Fruit fly (Drosophila melanogaster) whole organism, embryonic: ENCODE results near the gene Rbfox1.

Experiments used
- Awh ChIP-seq: fragments of 200-800 bp; sonication (Bioruptor generic); IDR thresholded peaks from 2 replicates; pipeline ENCODE4, ENCODE4 v1.3.6; 2022; ENCODE audit warnings: missing biosample characterization, missing genetic modification characterization
- B-H2 ChIP-seq: fragments of 200-800 bp; sonication (Bioruptor generic); optimal IDR thresholded peaks from 2 replicates; lab custom pipeline; 2018; ENCODE audit warnings: missing biosample characterization, mild to moderate bottlenecking, missing genetic modification characterization
- Bgb ChIP-seq: fragments of 200-800 bp; sonication (Bioruptor generic); IDR thresholded peaks from 2 replicates; pipeline ENCODE4 v1.3.6; 2022; ENCODE audit warnings: missing biosample characterization, missing genetic modification characterization; ENCODE audit not compliant: partially characterized antibody
- CG10267 ChIP-seq: fragments of 200-800 bp; sonication (Bioruptor generic); optimal IDR thresholded peaks from 2 replicates; lab custom pipeline; 2018; ENCODE audit warnings: missing biosample characterization, mild to moderate bottlenecking, missing genetic modification characterization, moderate library complexity
- CG10366 ChIP-seq: fragments of 200-800 bp; sonication (Bioruptor generic); IDR thresholded peaks from 2 replicates; pipeline ENCODE4 v1.3.6; 2022; ENCODE audit warnings: missing biosample characterization, missing genetic modification characterization
- CG10654 ChIP-seq: fragments of 200-800 bp; sonication (Bioruptor generic); optimal IDR thresholded peaks from 2 replicates; lab custom pipeline; 2016; ENCODE audit warnings: missing biosample characterization, missing genetic modification characterization
- CG11504 ChIP-seq: fragments of 200-800 bp; sonication (Bioruptor generic); optimal IDR thresholded peaks from 3 replicates; lab custom pipeline; 2019; ENCODE audit warnings: missing biosample characterization, mild to moderate bottlenecking, missing genetic modification characterization, moderate library complexity
- CG12659 ChIP-seq: fragments of 200-800 bp; sonication (Bioruptor generic); optimal IDR thresholded peaks from 3 replicates; lab custom pipeline; 2017; ENCODE audit warnings: mild to moderate bottlenecking, missing biosample characterization, missing genetic modification reagents, missing genetic modification characterization
- CG14014 ChIP-seq: fragments of 200-800 bp; sonication (Bioruptor generic); IDR thresholded peaks from 2 replicates; pipeline ENCODE4 v1.3.6; 2022; ENCODE audit warnings: missing biosample characterization, missing genetic modification characterization
- CG14965 ChIP-seq: fragments of 200-800 bp; sonication (Bioruptor generic); optimal IDR thresholded peaks from 2 replicates; lab custom pipeline; 2016; ENCODE audit warnings: missing biosample characterization, missing genetic modification characterization, borderline replicate concordance
- CG1529 ChIP-seq: fragments of 200-800 bp; sonication (Bioruptor generic); optimal IDR thresholded peaks from 3 replicates; lab custom pipeline; 2018; ENCODE audit warnings: missing biosample characterization, missing genetic modification characterization
- CG16813 ChIP-seq: fragments of 200-800 bp; sonication (Bioruptor generic); IDR thresholded peaks from 3 replicates; pipeline ENCODE4 v1.3.6; 2022; ENCODE audit warnings: missing biosample characterization, missing genetic modification characterization; ENCODE audit not compliant: partially characterized antibody
- CG17359 ChIP-seq: fragments of 200-800 bp; sonication (Bioruptor generic); optimal IDR thresholded peaks from 3 replicates; lab custom pipeline; 2018; ENCODE audit warnings: missing biosample characterization, mild to moderate bottlenecking, missing genetic modification characterization, moderate library complexity
- CG17361 ChIP-seq: fragments of 200-800 bp; sonication (Bioruptor generic); IDR thresholded peaks from 3 replicates; pipeline ENCODE4 v1.3.6; 2022; ENCODE audit warnings: missing biosample characterization, missing genetic modification characterization
- CG17802 ChIP-seq: fragments of 200-800 bp; sonication (Bioruptor generic); optimal IDR thresholded peaks from 2 replicates; lab custom pipeline; 2018; ENCODE audit warnings: missing biosample characterization, mild to moderate bottlenecking, missing genetic modification characterization, moderate library complexity
- CG17829 ChIP-seq: fragments of 200-800 bp; optimal IDR thresholded peaks from 2 replicates; lab custom pipeline; 2019; ENCODE audit warnings: missing biosample characterization, mild to moderate bottlenecking, missing genetic modification characterization, moderate library complexity
- CG18262 ChIP-seq: fragments of 200-800 bp; optimal IDR thresholded peaks from 3 replicates; lab custom pipeline; 2019; ENCODE audit warnings: missing biosample characterization, mild to moderate bottlenecking, missing genetic modification characterization, moderate library complexity
- CG2875 ChIP-seq: fragments of 200-800 bp; sonication (Bioruptor generic); optimal IDR thresholded peaks from 2 replicates; lab custom pipeline; 2017; ENCODE audit warnings: missing biosample characterization, mild to moderate bottlenecking, missing genetic modification characterization, missing genetic modification reagents
- CG32767 ChIP-seq: fragments of 200-800 bp; sonication (Bioruptor generic); IDR thresholded peaks from 2 replicates; pipeline ENCODE4 v1.3.6; 2022; ENCODE audit warnings: missing biosample characterization, missing genetic modification characterization
- CG34422 ChIP-seq: fragments of 200-800 bp; sonication (Bioruptor generic); IDR thresholded peaks from 3 replicates; pipeline ENCODE4 v1.3.6; 2022; ENCODE audit warnings: missing biosample characterization, missing genetic modification characterization
- CG4360 ChIP-seq: fragments of 200-800 bp; sonication (Bioruptor generic); IDR thresholded peaks from 2 replicates; pipeline ENCODE4 v1.3.6; 2022; ENCODE audit warnings: missing biosample characterization, missing genetic modification characterization
- CG5953 ChIP-seq: fragments of 200-800 bp; sonication (Bioruptor generic); IDR thresholded peaks from 2 replicates; pipeline ENCODE4 v1.3.6; 2022; ENCODE audit warnings: missing biosample characterization, missing genetic modification characterization
- CG7556 ChIP-seq: fragments of 200-800 bp; sonication (Bioruptor generic); optimal IDR thresholded peaks from 2 replicates; lab custom pipeline; 2017; ENCODE audit warnings: missing biosample characterization, mild to moderate bottlenecking, missing genetic modification characterization
- CG8765 ChIP-seq: fragments of 200-800 bp; sonication (Bioruptor generic); IDR thresholded peaks from 2 replicates; pipeline ENCODE4 v1.3.6; 2022; ENCODE audit warnings: missing biosample characterization, missing genetic modification characterization
- Dll ChIP-seq: fragments of 200-800 bp; sonication (Bioruptor generic); IDR thresholded peaks from 4 replicates; pipeline ENCODE4 v1.3.6; 2022; ENCODE audit warnings: missing biosample characterization, missing genetic modification characterization; ENCODE audit not compliant: partially characterized antibody
- Ets65A ChIP-seq: fragments of 200-800 bp; sonication (Bioruptor generic); peaks from one replicate; lab custom pipeline; 2016; ENCODE audit warnings: missing biosample characterization, missing genetic modification characterization
- Gug ChIP-seq: fragments of 200-800 bp; sonication (Bioruptor generic); IDR thresholded peaks from 4 replicates; pipeline ENCODE4 v1.3.6; 2022; ENCODE audit warnings: missing biosample characterization, missing genetic modification characterization
- Hey ChIP-seq: fragments of 200-800 bp; sonication (Bioruptor generic); optimal IDR thresholded peaks from 3 replicates; lab custom pipeline; 2018; ENCODE audit warnings: missing biosample characterization, mild to moderate bottlenecking, missing genetic modification characterization
- Meics ChIP-seq: fragments of 200-800 bp; sonication (Bioruptor generic); optimal IDR thresholded peaks from 2 replicates; lab custom pipeline; 2017; ENCODE audit warnings: missing biosample characterization, mild to moderate bottlenecking, missing genetic modification characterization
- Pdp1 ChIP-seq, 2 experiments: fragments of 200-800 bp; sonication (Bioruptor generic); optimal IDR thresholded peaks; 3 replicates each; lab custom pipeline; 2016; ENCODE audit warnings: missing biosample characterization in 2 of 2, missing genetic modification characterization in 2 of 2, mild to moderate bottlenecking in 1 of 2, moderate library complexity in 1 of 2
- Sox100B ChIP-seq: fragments of 200-800 bp; sonication (Bioruptor generic); optimal IDR thresholded peaks from 3 replicates; lab custom pipeline; 2018; ENCODE audit warnings: missing biosample characterization, mild to moderate bottlenecking, missing genetic modification characterization
- Sry-β ChIP-seq: fragments of 200-800 bp; sonication (Bioruptor generic); optimal IDR thresholded peaks from 2 replicates; lab custom pipeline; 2018; ENCODE audit warnings: missing biosample characterization, mild to moderate bottlenecking, missing genetic modification characterization, moderate library complexity
- aop ChIP-seq: fragments of 200-800 bp; sonication (Bioruptor generic); IDR thresholded peaks from 2 replicates; pipeline ENCODE4 v1.3.6; 2022; ENCODE audit warnings: missing biosample characterization, missing genetic modification characterization
- cas ChIP-seq: fragments of 200-800 bp; sonication (Bioruptor generic); IDR thresholded peaks from 2 replicates; pipeline ENCODE4 v1.3.6; 2022; ENCODE audit warnings: missing biosample characterization, missing genetic modification characterization
- danr ChIP-seq: fragments of 200-800 bp; sonication (Bioruptor generic); IDR thresholded peaks from 2 replicates; pipeline ENCODE4 v1.3.6; 2022; ENCODE audit warnings: missing biosample characterization, missing genetic modification characterization
- dpn ChIP-seq, 2 experiments: fragments of 200-800 bp; sonication (Bioruptor generic); optimal IDR thresholded peaks; 3 replicates each; lab custom pipeline; 2016; ENCODE audit warnings: missing biosample characterization in 2 of 2, missing genetic modification characterization in 2 of 2
- dysf ChIP-seq: fragments of 200-800 bp; sonication (Bioruptor generic); IDR thresholded peaks from 3 replicates; pipeline ENCODE4 v1.3.6; 2022; ENCODE audit warnings: missing biosample characterization, missing genetic modification characterization
- emc ChIP-seq: fragments of 200-800 bp; sonication (Bioruptor generic); optimal IDR thresholded peaks from 2 replicates; lab custom pipeline; 2016; ENCODE audit warnings: missing biosample characterization, missing genetic modification characterization
- fd3F ChIP-seq: fragments of 200-800 bp; sonication (Bioruptor generic); optimal IDR thresholded peaks from 2 replicates; lab custom pipeline; 2018; ENCODE audit warnings: missing biosample characterization, mild to moderate bottlenecking, missing genetic modification characterization, moderate library complexity
- insv ChIP-seq, 2 experiments: fragments of 200-800 bp; sonication (Bioruptor generic); optimal IDR thresholded peaks; 3 replicates each; lab custom pipeline; 2016 to 2018; ENCODE audit warnings: missing biosample characterization in 2 of 2, missing genetic modification characterization in 2 of 2
- knrl ChIP-seq: fragments of 200-800 bp; sonication (Bioruptor generic); IDR thresholded peaks from 3 replicates; pipeline ENCODE4 v1.3.6; 2022; ENCODE audit warnings: missing biosample characterization, missing genetic modification characterization; ENCODE audit not compliant: partially characterized antibody
- lilli ChIP-seq: fragments of 200-800 bp; sonication (Bioruptor generic); optimal IDR thresholded peaks from 3 replicates; lab custom pipeline; 2016; ENCODE audit warnings: missing biosample characterization, missing genetic modification characterization
- prd ChIP-seq, 3 experiments: fragments of >200 bp in 2 of 3; fragments of 200-800 bp in 1 of 3; sonication (Bioruptor generic) in 1 of 3; optimal IDR thresholded peaks in 2 of 3; IDR thresholded peaks in 1 of 3; 2 replicates in 2 of 3; 3 replicates in 1 of 3; pipeline versions ENCODE4 v1.3.6 to Lab custom; 2017 to 2022; ENCODE audit warnings: missing biosample characterization in 1 of 3, missing genetic modification characterization in 1 of 3
- sisA ChIP-seq: fragments of 200-800 bp; sonication (Bioruptor generic); IDR thresholded peaks from 2 replicates; pipeline ENCODE4 v1.3.6; 2022; ENCODE audit warnings: missing biosample characterization, missing genetic modification characterization
- slou ChIP-seq: fragments of 200-800 bp; sonication (Bioruptor generic); optimal IDR thresholded peaks from 3 replicates; lab custom pipeline; 2016; ENCODE audit warnings: missing biosample characterization, missing genetic modification characterization
- tgo ChIP-seq: fragments of 200-800 bp; sonication (Bioruptor generic); IDR thresholded peaks from 3 replicates; pipeline ENCODE4 v1.3.6; 2022; ENCODE audit warnings: missing biosample characterization, missing genetic modification characterization
- tll ChIP-seq, 2 experiments: fragments of 200-800 bp in 1 of 2; fragments of >200 bp in 1 of 2; sonication (Bioruptor generic) in 1 of 2; optimal IDR thresholded peaks; 2 replicates each; lab custom pipeline; 2017 to 2019; ENCODE audit warnings: missing biosample characterization in 2 of 2, missing genetic modification characterization in 2 of 2, mild to moderate bottlenecking in 1 of 2, moderate library complexity in 1 of 2
- unpg ChIP-seq: fragments of 200-800 bp; sonication (Bioruptor generic); optimal IDR thresholded peaks from 3 replicates; lab custom pipeline; 2018; ENCODE audit warnings: missing biosample characterization, mild to moderate bottlenecking, missing genetic modification characterization, moderate library complexity
- vvl ChIP-seq: fragments of 200-800 bp; sonication (Bioruptor generic); IDR thresholded peaks from 2 replicates; pipeline ENCODE4 v1.3.6; 2022; ENCODE audit warnings: missing biosample characterization, missing genetic modification characterization
- wek ChIP-seq: fragments of 200-800 bp; sonication (Bioruptor generic); optimal IDR thresholded peaks from 3 replicates; lab custom pipeline; 2018; ENCODE audit warnings: missing biosample characterization, mild to moderate bottlenecking, missing genetic modification characterization, moderate library complexity
- zfh1 ChIP-seq: fragments of 200-800 bp; sonication (Bioruptor generic); IDR thresholded peaks from 3 replicates; pipeline ENCODE4 v1.3.6; 2022; ENCODE audit warnings: missing biosample characterization, missing genetic modification characterization

Gene Rbfox1

dm6 chr3L:10562235-10562634 lies 81.0 kb downstream of the Rbfox1 start:
- TF ChIP-seq CG10654 (GFP tag; lab: Kevin White, UChicago), result no peak
- TF ChIP-seq Meics (GFP tag; lab: Kevin White, UChicago), result no peak
- TF ChIP-seq CG16813 (GFP tag; lab: Robert Waterston, UW), result no peak
- TF ChIP-seq CG1529 (GFP tag; lab: Kevin White, UChicago), result no peak
- no peak for TF ChIP-seq Dll (GFP tag; lab: Robert Waterston, UW)
- no peak for TF ChIP-seq CG12659
- no peak for TF ChIP-seq danr (GFP tag; lab: Robert Waterston, UW)
- no peak for TF ChIP-seq insv (GFP tag; optimal IDR thresholded peaks at IDR 0.05; lab: Kevin White, UChicago)
- no peak for TF ChIP-seq CG17829 (tag; lab: Kevin White, UChicago)
- TF ChIP-seq wek (GFP tag; lab: Kevin White, UChicago), result no peak
- no peak for TF ChIP-seq zfh1 (GFP tag; lab: Robert Waterston, UW)
- no peak for TF ChIP-seq dpn (GFP tag; optimal IDR thresholded peaks at IDR 0.05; lab: Kevin White, UChicago)
- TF ChIP-seq Sox100B, result no peak
- TF ChIP-seq sisA (GFP tag; lab: Robert Waterston, UW), result 0 out of 2 replicates have a peak, but pooled peaks have one; percentile 14
- TF ChIP-seq CG18262 (tag; lab: Kevin White, UChicago), result peak; percentile 29
- TF ChIP-seq CG8765 (GFP tag; lab: Robert Waterston, UW), result no peak
- TF ChIP-seq Gug (GFP tag; lab: Robert Waterston, UW), result no peak
- TF ChIP-seq Awh, result no peak
- TF ChIP-seq CG32767, result no peak
- no peak for TF ChIP-seq tll (GFP tag; optimal IDR thresholded peaks at IDR 0.05; lab: Kevin White, UChicago)
- no peak for TF ChIP-seq aop (GFP tag; lab: Robert Waterston, UW)
- TF ChIP-seq Bgb (GFP tag; lab: Robert Waterston, UW), result no peak
- no peak for TF ChIP-seq emc
- TF ChIP-seq CG4360, result no peak
- no peak for TF ChIP-seq vvl (GFP tag; lab: Robert Waterston, UW)
- no peak for TF ChIP-seq CG10267 (tag; lab: Kevin White, UChicago)
- no peak for TF ChIP-seq slou (GFP tag; lab: Kevin White, UChicago)
- TF ChIP-seq CG5953 (GFP tag; lab: Robert Waterston, UW), result no peak
- TF ChIP-seq Ets65A (GFP tag; lab: Kevin White, UChicago), result no peak
- no peak for TF ChIP-seq dysf (GFP tag; lab: Robert Waterston, UW)
- TF ChIP-seq prd (optimal IDR thresholded peaks at IDR 0.05; lab: Kevin White, UChicago), result no peak
- 0 out of 3 replicates have a peak, but pooled peaks have one; percentile 18 for TF ChIP-seq prd (GFP tag; IDR thresholded peaks at IDR 0.05; lab: Robert Waterston, UW)
- TF ChIP-seq fd3F, result no peak
- TF ChIP-seq CG34422 (GFP tag; lab: Robert Waterston, UW), result no peak
- TF ChIP-seq CG11504, result peak; percentile 23
- TF ChIP-seq cas (GFP tag; lab: Robert Waterston, UW), result no peak
- TF ChIP-seq Pdp1 (GFP tag; optimal IDR thresholded peaks at IDR 0.05; lab: Kevin White, UChicago), result no peak
- no peak for TF ChIP-seq CG17802 (tag; lab: Kevin White, UChicago)
- TF ChIP-seq Sry-β (GFP tag; lab: Kevin White, UChicago), result no peak
- 0 out of 3 replicates have a peak, but pooled peaks have one; percentile 19 for TF ChIP-seq CG17361 (GFP tag; lab: Robert Waterston, UW)
- TF ChIP-seq CG7556 (GFP tag; lab: Kevin White, UChicago), result no peak
- TF ChIP-seq tgo, result no peak
- no peak for TF ChIP-seq lilli (GFP tag; lab: Kevin White, UChicago)
- TF ChIP-seq B-H2 (GFP tag; lab: Kevin White, UChicago), result no peak
- TF ChIP-seq CG14965 (GFP tag; lab: Kevin White, UChicago), result no peak
- no peak for TF ChIP-seq CG10366 (GFP tag; lab: Robert Waterston, UW)
- TF ChIP-seq Hey, result no peak
- TF ChIP-seq CG2875 (GFP tag; lab: Kevin White, UChicago), result no peak
- TF ChIP-seq unpg (GFP tag; lab: Kevin White, UChicago), result peak; percentile 14
- TF ChIP-seq CG17359, result no peak
- TF ChIP-seq CG14014 (GFP tag; lab: Robert Waterston, UW), result peak; percentile 21; the same call in 1 of the 2 replicates
- TF ChIP-seq knrl, result no peak
